Worm (Caenorhabditis elegans): Measurements from ENCODE around the gene Y49F6B.2.

The Y49F6B.2 gene

DNA sequence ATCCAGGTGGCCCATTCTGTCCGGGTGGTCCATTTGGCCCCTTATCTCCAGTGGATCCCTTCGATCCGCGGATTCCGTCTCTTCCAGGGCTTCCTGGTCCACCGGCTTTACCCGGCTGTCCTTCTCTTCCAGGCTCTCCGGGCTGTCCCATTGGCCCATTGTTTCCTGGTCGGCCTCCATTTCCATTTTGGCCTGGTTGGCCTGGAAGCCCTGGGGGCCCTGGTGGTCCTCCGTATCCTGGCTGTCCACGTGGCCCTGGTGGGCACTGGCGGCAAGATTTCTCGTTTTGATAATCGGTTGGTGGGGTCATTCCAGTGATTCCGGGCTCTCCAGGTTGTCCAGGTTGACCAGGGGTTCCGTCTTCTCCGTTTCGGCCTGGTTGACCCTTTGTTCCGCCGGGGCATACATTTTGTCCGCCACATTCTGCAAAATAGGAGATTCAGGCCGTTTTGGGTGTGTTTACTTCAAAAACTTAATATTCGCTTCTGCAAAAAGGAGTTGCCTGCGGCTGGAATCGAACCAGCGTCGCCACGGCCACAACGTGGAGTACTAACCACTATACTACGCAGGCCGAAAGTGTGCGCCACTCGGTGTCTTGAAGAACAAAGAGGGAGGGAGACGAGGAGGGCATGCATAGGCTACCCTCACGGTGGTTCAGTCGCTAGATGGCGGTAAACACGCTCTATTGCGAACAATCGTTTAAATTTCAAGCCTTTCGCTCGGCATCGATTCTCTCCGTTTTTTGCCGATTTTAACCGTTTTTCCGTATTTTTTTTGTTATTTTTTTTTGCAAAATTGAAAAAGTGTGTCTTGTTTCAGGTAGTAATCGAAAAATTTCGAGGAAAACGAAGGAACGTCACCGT, 18.5 kb downstream of the Y49F6B.2 start, which contains the start of gene W09G10.9 (continued):
- TF ChIP-seq ceh-88 (GFP tag; IDR thresholded peaks at IDR 0.05) (peak; percentile 73), tbx-2 (tag; optimal IDR thresholded peaks at IDR 0.05) (peak; percentile 66), elt-3 (tag; optimal IDR thresholded peaks at IDR 0.05) (peak in 2 of 6 experiments; percentile 4 to 19), sox-4 (tag; optimal IDR thresholded peaks at IDR 0.05) (no peak), nhr-71 (tag; optimal IDR thresholded peaks at IDR 0.05) (peak; percentile 80), nhr-11 (tag; optimal IDR thresholded peaks at IDR 0.05) (no peak), nhr-85 (tag) (peak; percentile 63), lin-13 (GFP tag; optimal IDR thresholded peaks at IDR 0.05) (peak; percentile 32), mep-1 (tag; optimal IDR thresholded peaks at IDR 0.05) (peak; percentile 23), efl-3 (GFP tag; optimal IDR thresholded peaks at IDR 0.05) (no peak), unc-130 (tag; optimal IDR thresholded peaks at IDR 0.05) (peak; percentile 10), lir-3 (tag; optimal IDR thresholded peaks at IDR 0.05; ENCODE audit: poor library complexity) (peak; percentile 52), ceh-90 (tag; optimal IDR thresholded peaks at IDR 0.05) (no peak), ceh-63 (GFP tag; optimal IDR thresholded peaks at IDR 0.05) (no peak), lin-14 (GFP tag; optimal IDR thresholded peaks at IDR 0.05) (peak; percentile 71), Y116A8C.19 (tag; optimal IDR thresholded peaks at IDR 0.05; ENCODE audit: borderline replicate concordance) (no peak), C16A3.4 (tag; optimal IDR thresholded peaks at IDR 0.05) (peak; percentile 41), egl-13 (tag; optimal IDR thresholded peaks at IDR 0.05) (peak; percentile 54), lin-15B (tag; optimal IDR thresholded peaks at IDR 0.05) (peak; percentile 13), blmp-1 (tag; optimal IDR thresholded peaks at IDR 0.05) (no peak), nhr-77 (tag; optimal IDR thresholded peaks at IDR 0.05) (peak; percentile 52), unc-86 (tag; optimal IDR thresholded peaks at IDR 0.05) (peak; percentile 55), tlp-1 (tag; optimal IDR thresholded peaks at IDR 0.05) (no peak), xbp-1 (tag; optimal IDR thresholded peaks at IDR 0.05) (peak; percentile 72), ztf-11 (tag; optimal IDR thresholded peaks at IDR 0.05) (peak in 1 of 2 experiments; percentile 56), dsc-1 (tag; optimal IDR thresholded peaks at IDR 0.05) (peak; percentile 77), lin-39 (tag; optimal IDR thresholded peaks at IDR 0.05) (no peak), F16B12.6 (tag; optimal IDR thresholded peaks at IDR 0.05) (peak; percentile 48), lsy-2 (tag; optimal IDR thresholded peaks at IDR 0.05) (peak; percentile 72 to 77), efl-1 (optimal IDR thresholded peaks at IDR 0.05) (peak; percentile 38 to 53), efl-1 (GFP tag; optimal IDR thresholded peaks at IDR 0.05 in 1 of 2) (peak; percentile 29 to 93), mab-9 (GFP tag; IDR thresholded peaks at IDR 0.05) (peak; percentile 75), skn-1 (tag; optimal IDR thresholded peaks at IDR 0.05) (peak; percentile 41), fos-1 (tag; optimal IDR thresholded peaks at IDR 0.05) (no peak), swsn-7 (tag; optimal IDR thresholded peaks at IDR 0.05) (peak; percentile 71), jun-1 (tag; optimal IDR thresholded peaks at IDR 0.05) (peak; percentile 30)

DNA sequence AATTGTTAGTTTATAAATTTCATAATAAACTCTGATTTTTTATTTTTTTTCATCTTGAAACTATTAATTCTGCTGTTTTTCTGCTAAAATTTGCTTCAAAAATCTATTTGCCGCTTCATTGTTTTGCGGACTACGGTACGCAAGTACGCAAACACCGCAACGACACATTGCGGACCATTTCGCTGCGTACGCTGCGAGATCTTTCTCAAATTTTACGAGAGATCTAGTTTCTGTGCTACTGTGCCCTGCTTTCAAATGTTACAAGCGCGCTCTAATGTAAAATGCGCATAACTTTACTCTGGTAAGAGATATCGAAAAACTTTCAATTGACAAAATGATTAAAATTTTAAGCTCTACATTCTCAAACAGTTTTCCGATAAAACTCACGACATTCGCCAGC, 20.8 kb downstream of the Y49F6B.2 start:
- TF ChIP-seq snu-23 (GFP tag; optimal IDR thresholded peaks at IDR 0.05): peak; percentile 85
- TF ChIP-seq grh-1 (GFP tag; IDR thresholded peaks at IDR 0.05): peak; percentile 83
- TF ChIP-seq lin-14 (GFP tag; optimal IDR thresholded peaks at IDR 0.05): peak; percentile 81
- TF ChIP-seq mep-1 (tag; optimal IDR thresholded peaks at IDR 0.05): peak; percentile 45
- peak; percentile 43 for TF ChIP-seq fkh-10 (GFP tag; optimal IDR thresholded peaks at IDR 0.05)
- peak; percentile 74 for TF ChIP-seq tbx-2 (tag; optimal IDR thresholded peaks at IDR 0.05)
- TF ChIP-seq xbp-1 (tag; optimal IDR thresholded peaks at IDR 0.05): peak; percentile 69
- peak; percentile 88 for TF ChIP-seq nhr-71 (tag; optimal IDR thresholded peaks at IDR 0.05)
- TF ChIP-seq mab-9 (GFP tag; IDR thresholded peaks at IDR 0.05): peak; percentile 60; the same call in 1 of the 2 replicates
- peak; percentile 84 for TF ChIP-seq nhr-47 (tag; optimal IDR thresholded peaks at IDR 0.05)
- TF ChIP-seq blmp-1 (tag; optimal IDR thresholded peaks at IDR 0.05): peak; percentile 15
- peak; percentile 61 for TF ChIP-seq lin-13 (GFP tag; optimal IDR thresholded peaks at IDR 0.05)
- TF ChIP-seq nhr-20 (tag; optimal IDR thresholded peaks at IDR 0.05): peak; percentile 79
- TF ChIP-seq irx-1 (tag; optimal IDR thresholded peaks at IDR 0.05): peak; percentile 39
- peak; percentile 68 for TF ChIP-seq C04F5.9 (tag; optimal IDR thresholded peaks at IDR 0.05)
- peak; percentile 84 for TF ChIP-seq lin-15B (tag; optimal IDR thresholded peaks at IDR 0.05)
- peak; percentile 81 for TF ChIP-seq isw-1 (GFP tag; IDR thresholded peaks at IDR 0.05)
- peak; percentile 25 for TF ChIP-seq fos-1 (tag; optimal IDR thresholded peaks at IDR 0.05)
- peak; percentile 51 for TF ChIP-seq C16A3.4 (tag; optimal IDR thresholded peaks at IDR 0.05)
- TF ChIP-seq pax-3 (tag; optimal IDR thresholded peaks at IDR 0.05): peak; percentile 77
- peak; percentile 13 for TF ChIP-seq snpc-4 (tag; optimal IDR thresholded peaks at IDR 0.05)
- peak in 2 of 3 experiments; percentile 50 to 54 for TF ChIP-seq ceh-82 (tag; optimal IDR thresholded peaks at IDR 0.05)
- TF ChIP-seq nhr-90 (tag; optimal IDR thresholded peaks at IDR 0.05; ENCODE audit: poor library complexity): peak; percentile 40
- peak; percentile 79 for TF ChIP-seq fkh-8 (tag; optimal IDR thresholded peaks at IDR 0.05)
- peak; percentile 88 for TF ChIP-seq nhr-19 (GFP tag; conservative IDR thresholded peaks at IDR 0.05)
- peak; percentile 87 for TF ChIP-seq nhr-77 (tag; optimal IDR thresholded peaks at IDR 0.05)

All from whole organism, L1 larva.